Fruit fly (Drosophila melanogaster): ENCODE results near the gene wb.

dm6 chr2L:14251806-14252205, 11.0 kb upstream of the wb start:
- TF ChIP-seq CTCF (optimal IDR thresholded peaks at IDR 0.05) (no peak), CG8478 (optimal IDR thresholded peaks at IDR 0.05) (no peak)
